Fruit fly (Drosophila melanogaster): ENCODE data around the gene CG13895.
A peak's percentile ranks its signal among the peaks of the same experiment; 100 is the strongest.

Gene CG13895

dm6 chr3L:738523-739356 lies 30.7 kb upstream of the CG13895 start (continued):
- TF ChIP-seq twi (tag; optimal IDR thresholded peaks at IDR 0.05) (peak; percentile 86), Lim3 (GFP tag; IDR thresholded peaks at IDR 0.05) (peak; percentile 68), CG13296 (GFP tag; optimal IDR thresholded peaks at IDR 0.05) (peak; percentile 86), Ravus (GFP tag; IDR thresholded peaks at IDR 0.05) (peak; percentile 66), CG6813 (GFP tag; optimal IDR thresholded peaks at IDR 0.05) (peak; percentile 91), z (GFP tag; IDR thresholded peaks at IDR 0.05) (peak; percentile 34; the same call in 2 of the 3 replicates), CG31224 (GFP tag; IDR thresholded peaks at IDR 0.05) (peak; percentile 71), CG15514 (GFP tag; optimal IDR thresholded peaks at IDR 0.05) (peak; percentile 76), kni (GFP tag; optimal IDR thresholded peaks at IDR 0.05) (peak; percentile 58), Nf-YC (tag; optimal IDR thresholded peaks at IDR 0.05) (peak; percentile 72), CG6765 (GFP tag; optimal IDR thresholded peaks at IDR 0.05) (peak; percentile 62), CG10366 (GFP tag; IDR thresholded peaks at IDR 0.05) (peak; percentile 90), fu2 (GFP tag; optimal IDR thresholded peaks at IDR 0.05) (no peak), schlank (tag; optimal IDR thresholded peaks at IDR 0.05) (peak; percentile 45), CG10543 (GFP tag; optimal IDR thresholded peaks at IDR 0.05) (peak; percentile 61), CG31441 (GFP tag; IDR thresholded peaks at IDR 0.05) (peak; percentile 95), Dek (tag; optimal IDR thresholded peaks at IDR 0.05) (peak; percentile 75), chm (GFP tag; IDR thresholded peaks at IDR 0.05) (peak; percentile 80), Mad (GFP tag; optimal IDR thresholded peaks at IDR 0.05) (peak; percentile 81), CG5953 (GFP tag; IDR thresholded peaks at IDR 0.05) (peak; percentile 86), Hr3 (GFP tag; optimal IDR thresholded peaks at IDR 0.05) (peak; percentile 87), CG17912 (GFP tag; optimal IDR thresholded peaks at IDR 0.05) (peak; percentile 33), CG7786 (GFP tag; optimal IDR thresholded peaks at IDR 0.05) (peak; percentile 46), Dll (GFP tag; IDR thresholded peaks at IDR 0.05; ENCODE audit: partially characterized antibody) (0 out of 4 replicates have a peak, but pooled peaks have one; percentile 37), dmrt11E (tag; optimal IDR thresholded peaks at IDR 0.05) (peak; percentile 94), pnt (GFP tag; optimal IDR thresholded peaks at IDR 0.05) (peak; percentile 39), CG31388 (GFP tag; optimal IDR thresholded peaks at IDR 0.05) (peak; percentile 87), grn (GFP tag; optimal IDR thresholded peaks at IDR 0.05) (peak; percentile 2), CG11456 (GFP tag; IDR thresholded peaks at IDR 0.05) (peak; percentile 88), Med (GFP tag) (peak; percentile 87), Lhr (GFP tag; optimal IDR thresholded peaks at IDR 0.05) (peak; percentile 84), CG15479 (GFP tag; optimal IDR thresholded peaks at IDR 0.05) (no peak), ci (GFP tag; IDR thresholded peaks at IDR 0.05) (peak; percentile 95), Sox100B (GFP tag; optimal IDR thresholded peaks at IDR 0.05) (peak; percentile 93), CG10321 (GFP tag; IDR thresholded peaks at IDR 0.05) (peak; percentile 74; the same call in 1 of the 2 replicates), HLHmδ (GFP tag; optimal IDR thresholded peaks at IDR 0.05) (no peak), Doc2 (GFP tag; IDR thresholded peaks at IDR 0.05) (peak; percentile 52; the same call in 1 of the 2 replicates), ewg (GFP tag; optimal IDR thresholded peaks at IDR 0.05) (peak; percentile 84), CG1233 (GFP tag; optimal IDR thresholded peaks at IDR 0.05) (peak; percentile 91), Atf3 (GFP tag; optimal IDR thresholded peaks at IDR 0.05) (peak; percentile 28), CG2202 (tag; optimal IDR thresholded peaks at IDR 0.05) (peak; percentile 95), pzg (GFP tag; optimal IDR thresholded peaks at IDR 0.05) (no peak), stc (GFP tag; IDR thresholded peaks at IDR 0.05) (peak; percentile 92), BtbVII (GFP tag; optimal IDR thresholded peaks at IDR 0.05) (peak; percentile 89), inv (GFP tag; IDR thresholded peaks at IDR 0.05; ENCODE audit: partially characterized antibody) (no peak), corto (GFP tag; optimal IDR thresholded peaks at IDR 0.05) (peak; percentile 88), CG7839 (tag; optimal IDR thresholded peaks at IDR 0.05) (peak; percentile 94), org-1 (GFP tag; optimal IDR thresholded peaks at IDR 0.05) (peak; percentile 81)

Measured in whole organism, embryonic.